Comparison of ENCODE assay signal across 1 fruit fly cellular context in the genomic region with DNA sequence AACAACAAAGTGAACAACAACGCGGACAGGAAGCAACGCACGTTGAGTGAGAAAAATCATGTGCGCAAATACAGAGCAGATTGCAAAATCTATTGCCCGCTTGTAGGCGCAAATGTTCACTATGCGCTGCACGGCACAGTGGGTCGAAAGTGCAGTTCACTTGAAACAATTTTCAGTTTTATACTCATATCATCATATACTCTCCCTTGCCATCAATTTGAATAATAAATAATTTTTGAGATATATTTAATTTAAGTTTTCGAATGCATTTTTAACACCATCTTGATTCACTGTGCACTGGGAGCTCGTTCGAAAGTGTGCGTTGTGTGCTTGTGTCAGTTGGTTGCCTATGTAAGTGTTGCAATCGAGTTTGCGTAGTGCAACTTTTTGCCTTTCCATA.
TF ChIP-seq lines count a peak whose summit lies in the region.

No protein-coding gene starts in this region.

TF ChIP-seq in whole organism, embryonic, 481 proteins besides CTCF, POLR2A, EP300 and RAD21 (continued from another document and continues in another):
- TF ChIP-seq ems (GFP tag; optimal IDR thresholded peaks at IDR 0.05; lab: Kevin White, UChicago) (peak; percentile 51), cas (GFP tag; IDR thresholded peaks at IDR 0.05; lab: Robert Waterston, UW) (no peak), klu (GFP tag; IDR thresholded peaks at IDR 0.05; lab: Robert Waterston, UW) (peak; percentile 42; the same call in 1 of the 2 replicates), insv (GFP tag; optimal IDR thresholded peaks at IDR 0.05; lab: Kevin White, UChicago) (no peak), hth (optimal IDR thresholded peaks at IDR 0.05; lab: Kevin White, UChicago) (no peak), en (GFP tag; optimal IDR thresholded peaks at IDR 0.05; lab: Kevin White, UChicago) (no peak), CG15011 (GFP tag; optimal IDR thresholded peaks at IDR 0.05; lab: Kevin White, UChicago) (no peak), CG7963 (GFP tag; IDR thresholded peaks at IDR 0.05; lab: Robert Waterston, UW; ENCODE audit: partially characterized antibody) (0 out of 3 replicates have a peak, but pooled peaks have one; percentile 30), dati (GFP tag; IDR thresholded peaks at IDR 0.05; lab: Robert Waterston, UW) (peak; percentile 53; the same call in 1 of the 2 replicates), CG6254 (GFP tag; optimal IDR thresholded peaks at IDR 0.05; lab: Kevin White, UChicago) (peak; percentile 65), CG17186 (GFP tag; optimal IDR thresholded peaks at IDR 0.05; lab: Kevin White, UChicago) (no peak), CG7786 (GFP tag; optimal IDR thresholded peaks at IDR 0.05; lab: Kevin White, UChicago) (no peak), Dad (GFP tag; optimal IDR thresholded peaks at IDR 0.05; lab: Kevin White, UChicago) (no peak), esg (GFP tag; conservative IDR thresholded peaks at IDR 0.05; lab: Robert Waterston, UW) (peak; percentile 78), pfk (GFP tag; optimal IDR thresholded peaks at IDR 0.05; lab: Kevin White, UChicago) (no peak), BtbVII (GFP tag; optimal IDR thresholded peaks at IDR 0.05; lab: Kevin White, UChicago) (no peak), ind (GFP tag; optimal IDR thresholded peaks at IDR 0.05; lab: Kevin White, UChicago) (peak; percentile 46), Gsc (GFP tag; IDR thresholded peaks at IDR 0.05; lab: Robert Waterston, UW) (no peak), Dbx (GFP tag; IDR thresholded peaks at IDR 0.05; lab: Robert Waterston, UW) (no peak), gce (GFP tag; IDR thresholded peaks at IDR 0.05; lab: Robert Waterston, UW) (0 out of 3 replicates have a peak, but pooled peaks have one; percentile 42), CG10654 (GFP tag; optimal IDR thresholded peaks at IDR 0.05; lab: Kevin White, UChicago) (peak; percentile 39), CG18619 (GFP tag; optimal IDR thresholded peaks at IDR 0.05; lab: Kevin White, UChicago) (peak; percentile 57), Kr (GFP tag; optimal IDR thresholded peaks at IDR 0.05; lab: Kevin White, UChicago) (peak; percentile 48), luna (GFP tag; optimal IDR thresholded peaks at IDR 0.05; lab: Kevin White, UChicago) (no peak), HLH4C (GFP tag; IDR thresholded peaks at IDR 0.05; lab: Robert Waterston, UW; ENCODE audit: partially characterized antibody) (no peak), CG12769 (tag; optimal IDR thresholded peaks at IDR 0.05; lab: Kevin White, UChicago) (peak; percentile 64), sna (GFP tag; IDR thresholded peaks at IDR 0.05; lab: Robert Waterston, UW; ENCODE audit: partially characterized antibody) (no peak), pho (GFP tag; optimal IDR thresholded peaks at IDR 0.05; lab: Kevin White, UChicago) (no peak), ham (GFP tag; IDR thresholded peaks at IDR 0.05; lab: Robert Waterston, UW) (0 out of 2 replicates have a peak, but pooled peaks have one; percentile 14), CG1647 (GFP tag; optimal IDR thresholded peaks at IDR 0.05; lab: Kevin White, UChicago) (no peak), CG11695 (GFP tag; IDR thresholded peaks at IDR 0.05; lab: Robert Waterston, UW) (peak; percentile 69; the same call in 2 of the 3 replicates), CG17829 (tag; optimal IDR thresholded peaks at IDR 0.05; lab: Kevin White, UChicago) (peak; percentile 51), jumu (GFP tag; optimal IDR thresholded peaks at IDR 0.05; lab: Kevin White, UChicago) (no peak), Six4 (GFP tag; optimal IDR thresholded peaks at IDR 0.05; lab: Kevin White, UChicago) (no peak), Scr (GFP tag; IDR thresholded peaks at IDR 0.05; lab: Robert Waterston, UW; ENCODE audit: partially characterized antibody) (no peak), Hr3 (GFP tag; optimal IDR thresholded peaks at IDR 0.05; lab: Kevin White, UChicago) (peak; percentile 63), CG15514 (GFP tag; optimal IDR thresholded peaks at IDR 0.05; lab: Kevin White, UChicago) (no peak), CG7745 (tag; optimal IDR thresholded peaks at IDR 0.05; lab: Kevin White, UChicago) (no peak), Lpt (GFP tag; optimal IDR thresholded peaks at IDR 0.05; lab: Kevin White, UChicago) (no peak), bbx (GFP tag; IDR thresholded peaks at IDR 0.05; lab: Robert Waterston, UW; ENCODE audit: partially characterized antibody) (0 out of 2 replicates have a peak, but pooled peaks have one; percentile 19), hkb (optimal IDR thresholded peaks at IDR 0.05; lab: Kevin White, UChicago) (no peak), hkb (GFP tag; IDR thresholded peaks at IDR 0.05; lab: Robert Waterston, UW) (peak; percentile 74), CG4617 (GFP tag; optimal IDR thresholded peaks at IDR 0.05; lab: Kevin White, UChicago; ENCODE audit: borderline replicate concordance) (peak; percentile 30), CG8478 (optimal IDR thresholded peaks at IDR 0.05; lab: Kevin White, UChicago) (no peak), HLH54F (GFP tag; optimal IDR thresholded peaks at IDR 0.05; lab: Kevin White, UChicago) (peak; percentile 25), tna (GFP tag; IDR thresholded peaks at IDR 0.05; lab: Robert Waterston, UW; ENCODE audit: partially characterized antibody) (no peak), CG4282 (GFP tag; optimal IDR thresholded peaks at IDR 0.05; lab: Kevin White, UChicago) (no peak), CG6175 (GFP tag; IDR thresholded peaks at IDR 0.05; lab: Robert Waterston, UW) (no peak), sens (GFP tag; lab: Kevin White, UChicago) (peak; percentile 93), YL-1 (GFP tag; optimal IDR thresholded peaks at IDR 0.05; lab: Kevin White, UChicago) (peak; percentile 11), CG15269 (tag; optimal IDR thresholded peaks at IDR 0.05; lab: Kevin White, UChicago) (peak; percentile 75), CG13894 (tag; optimal IDR thresholded peaks at IDR 0.05; lab: Kevin White, UChicago) (no peak), gfzf (GFP tag; optimal IDR thresholded peaks at IDR 0.05; lab: Kevin White, UChicago) (no peak), prd (optimal IDR thresholded peaks at IDR 0.05; lab: Kevin White, UChicago) (no peak), prd (GFP tag; IDR thresholded peaks at IDR 0.05; lab: Robert Waterston, UW) (peak; percentile 90), org-1 (GFP tag; optimal IDR thresholded peaks at IDR 0.05; lab: Kevin White, UChicago) (peak; percentile 60), salm (tag; optimal IDR thresholded peaks at IDR 0.05; lab: Kevin White, UChicago) (peak; percentile 14), CG8944 (GFP tag; optimal IDR thresholded peaks at IDR 0.05; lab: Kevin White, UChicago) (no peak), Ada2b (GFP tag; IDR thresholded peaks at IDR 0.05; lab: Robert Waterston, UW) (peak; percentile 81), Bteb2 (GFP tag; optimal IDR thresholded peaks at IDR 0.05; lab: Kevin White, UChicago) (no peak), Optix (GFP tag; IDR thresholded peaks at IDR 0.05; lab: Robert Waterston, UW) (peak; percentile 82), CG17385 (GFP tag; optimal IDR thresholded peaks at IDR 0.05; lab: Kevin White, UChicago) (peak; percentile 58), Adf1 (GFP tag; IDR thresholded peaks at IDR 0.05; lab: Robert Waterston, UW) (no peak), CG7357 (GFP tag; IDR thresholded peaks at IDR 0.05; lab: Robert Waterston, UW) (peak; percentile 42; the same call in 1 of the 3 replicates), yki (optimal IDR thresholded peaks at IDR 0.05; lab: Kevin White, UChicago) (no peak), CG11398 (GFP tag; optimal IDR thresholded peaks at IDR 0.05; lab: Kevin White, UChicago) (no peak), tap (tag; optimal IDR thresholded peaks at IDR 0.05; lab: Kevin White, UChicago) (peak; percentile 55), fru (optimal IDR thresholded peaks at IDR 0.05; lab: Kevin White, UChicago) (no peak), CG14860 (GFP tag; IDR thresholded peaks at IDR 0.05; lab: Robert Waterston, UW; ENCODE audit: partially characterized antibody) (no peak), CG12942 (GFP tag; optimal IDR thresholded peaks at IDR 0.05; lab: Kevin White, UChicago) (peak; percentile 48), wek (GFP tag; optimal IDR thresholded peaks at IDR 0.05; lab: Kevin White, UChicago) (peak; percentile 33), toy (GFP tag; IDR thresholded peaks at IDR 0.05; lab: Robert Waterston, UW) (no peak), pb (GFP tag; optimal IDR thresholded peaks at IDR 0.05; lab: Kevin White, UChicago) (no peak), ftz-f1 (GFP tag; optimal IDR thresholded peaks at IDR 0.05; lab: Kevin White, UChicago) (no peak), nmo (GFP tag; optimal IDR thresholded peaks at IDR 0.05; lab: Kevin White, UChicago) (peak; percentile 81), odd (GFP tag; optimal IDR thresholded peaks at IDR 0.05; lab: Kevin White, UChicago) (peak; percentile 48), Sry-β (GFP tag; optimal IDR thresholded peaks at IDR 0.05; lab: Kevin White, UChicago) (no peak), CG10543 (GFP tag; optimal IDR thresholded peaks at IDR 0.05; lab: Kevin White, UChicago) (no peak), her (GFP tag; optimal IDR thresholded peaks at IDR 0.05; lab: Kevin White, UChicago) (no peak), pum (GFP tag; optimal IDR thresholded peaks at IDR 0.05; lab: Kevin White, UChicago) (peak; percentile 28), br (optimal IDR thresholded peaks at IDR 0.05; lab: Kevin White, UChicago) (no peak), Ravus (GFP tag; IDR thresholded peaks at IDR 0.05; lab: Robert Waterston, UW) (peak; percentile 46), Side (GFP tag; optimal IDR thresholded peaks at IDR 0.05; lab: Kevin White, UChicago) (no peak), crp (GFP tag; optimal IDR thresholded peaks at IDR 0.05; lab: Kevin White, UChicago) (peak in 1 of 2 experiments; percentile 16), tio (GFP tag; optimal IDR thresholded peaks at IDR 0.05; lab: Kevin White, UChicago) (peak; percentile 60), CG3407 (GFP tag; optimal IDR thresholded peaks at IDR 0.05; lab: Kevin White, UChicago) (peak; percentile 71), CG2678 (tag; optimal IDR thresholded peaks at IDR 0.05; lab: Kevin White, UChicago) (peak; percentile 52), shn (GFP tag; optimal IDR thresholded peaks at IDR 0.05; lab: Kevin White, UChicago) (no peak), MTF-1 (GFP tag; optimal IDR thresholded peaks at IDR 0.05; lab: Kevin White, UChicago; ENCODE audit: borderline replicate concordance) (no peak), NFAT (GFP tag; IDR thresholded peaks at IDR 0.05; lab: Robert Waterston, UW) (no peak), CG11456 (GFP tag; IDR thresholded peaks at IDR 0.05; lab: Robert Waterston, UW) (peak; percentile 71), ap (GFP tag; IDR thresholded peaks at IDR 0.05; lab: Robert Waterston, UW) (peak; percentile 70), CG4360 (GFP tag; IDR thresholded peaks at IDR 0.05; lab: Robert Waterston, UW) (no peak), sim (GFP tag; IDR thresholded peaks at IDR 0.05; lab: Robert Waterston, UW) (peak; percentile 62; the same call in 1 of the 2 replicates), Bgb (GFP tag; IDR thresholded peaks at IDR 0.05; lab: Robert Waterston, UW; ENCODE audit: partially characterized antibody) (peak; percentile 26; the same call in 1 of the 2 replicates), Dip3 (GFP tag; optimal IDR thresholded peaks at IDR 0.05; lab: Kevin White, UChicago) (peak; percentile 3), cg (GFP tag; optimal IDR thresholded peaks at IDR 0.05; lab: Kevin White, UChicago) (peak; percentile 25), Neu2 (GFP tag; optimal IDR thresholded peaks at IDR 0.05; lab: Kevin White, UChicago; ENCODE audit: borderline replicate concordance) (no peak), Opbp (GFP tag; IDR thresholded peaks at IDR 0.05; lab: Robert Waterston, UW; ENCODE audit: partially characterized antibody) (no peak), CG1233 (GFP tag; optimal IDR thresholded peaks at IDR 0.05; lab: Kevin White, UChicago) (peak; percentile 58), maf-S (GFP tag; optimal IDR thresholded peaks at IDR 0.05; lab: Kevin White, UChicago) (peak; percentile 37), CG16779 (GFP tag; IDR thresholded peaks at IDR 0.05; lab: Robert Waterston, UW) (no peak), slp2 (GFP tag; optimal IDR thresholded peaks at IDR 0.05; lab: Kevin White, UChicago) (no peak), NC2α (GFP tag; optimal IDR thresholded peaks at IDR 0.05; lab: Kevin White, UChicago) (no peak), CG4854 (GFP tag; optimal IDR thresholded peaks at IDR 0.05; lab: Kevin White, UChicago) (peak; percentile 2), Elba2 (GFP tag; optimal IDR thresholded peaks at IDR 0.05; lab: Kevin White, UChicago) (peak; percentile 65), C15 (GFP tag; IDR thresholded peaks at IDR 0.05; lab: Robert Waterston, UW) (0 out of 3 replicates have a peak, but pooled peaks have one; percentile 30), twi (tag; optimal IDR thresholded peaks at IDR 0.05; lab: Kevin White, UChicago) (peak; percentile 69), Jarid2 (GFP tag; optimal IDR thresholded peaks at IDR 0.05; lab: Kevin White, UChicago) (peak; percentile 10), CG4328 (GFP tag; optimal IDR thresholded peaks at IDR 0.05; lab: Kevin White, UChicago) (no peak), zf30C (GFP tag; optimal IDR thresholded peaks at IDR 0.05; lab: Kevin White, UChicago) (no peak), CG8290 (GFP tag; optimal IDR thresholded peaks at IDR 0.05; lab: Kevin White, UChicago) (peak; percentile 44), CG8290 (tag; optimal IDR thresholded peaks at IDR 0.05; lab: Kevin White, UChicago) (peak; percentile 12 to 49), zfh2 (GFP tag; optimal IDR thresholded peaks at IDR 0.05; lab: Kevin White, UChicago) (no peak), crol (GFP tag; IDR thresholded peaks at IDR 0.05; lab: Robert Waterston, UW) (peak; percentile 38; the same call in 1 of the 2 replicates), Hmx (GFP tag; optimal IDR thresholded peaks at IDR 0.05; lab: Kevin White, UChicago) (no peak), Fer2 (tag; optimal IDR thresholded peaks at IDR 0.05; lab: Kevin White, UChicago) (no peak), run (tag; optimal IDR thresholded peaks at IDR 0.05; lab: Kevin White, UChicago) (peak; percentile 26), trh (GFP tag; optimal IDR thresholded peaks at IDR 0.05; lab: Kevin White, UChicago) (peak; percentile 51), Tbp (GFP tag; optimal IDR thresholded peaks at IDR 0.05; lab: Kevin White, UChicago) (no peak), CG12391 (tag; optimal IDR thresholded peaks at IDR 0.05; lab: Kevin White, UChicago) (peak; percentile 73), Mrtf (GFP tag; IDR thresholded peaks at IDR 0.05; lab: Robert Waterston, UW) (peak; percentile 65; the same call in 2 of the 3 replicates), Hmr (GFP tag; optimal IDR thresholded peaks at IDR 0.05; lab: Kevin White, UChicago) (peak; percentile 54), chinmo (GFP tag; IDR thresholded peaks at IDR 0.05; lab: Robert Waterston, UW; ENCODE audit: partially characterized antibody) (no peak), chm (GFP tag; IDR thresholded peaks at IDR 0.05; lab: Robert Waterston, UW) (peak; percentile 89)
